Worm (Caenorhabditis elegans): Measurements from ENCODE around the gene Y116A8C.3.

- TF ChIP-seq him-1 (tag; optimal IDR thresholded peaks at IDR 0.05) (no peak), dao-5 (tag; optimal IDR thresholded peaks at IDR 0.05) (no peak), W03F9.2 (tag; optimal IDR thresholded peaks at IDR 0.05) (no peak)
Observed at ce11 chrIV:16921999-16922398, 6.1 kb downstream of the Y116A8C.3 start.

Data from whole organism, L4/young adult.